Fruit fly (Drosophila melanogaster) whole organism, embryonic: ENCODE data around the gene CG7991.

ENCODE experiments used
- Antp ChIP-seq: fragments of 200-800 bp; sonication (Bioruptor generic); optimal IDR thresholded peaks from 3 replicates; lab custom pipeline; 2016; ENCODE audit warnings: missing biosample characterization, missing genetic modification characterization
- Atf3 ChIP-seq: fragments of 200-800 bp; sonication (Bioruptor generic); optimal IDR thresholded peaks from 3 replicates; lab custom pipeline; 2016; ENCODE audit warnings: missing biosample characterization, missing genetic modification characterization
- Awh ChIP-seq: fragments of 200-800 bp; sonication (Bioruptor generic); IDR thresholded peaks from 2 replicates; pipeline ENCODE4, ENCODE4 v1.3.6; 2022; ENCODE audit warnings: missing biosample characterization, missing genetic modification characterization
- CG10147 ChIP-seq: fragments of 200-800 bp; sonication (Bioruptor generic); optimal IDR thresholded peaks from 2 replicates; lab custom pipeline; 2019; ENCODE audit warnings: missing biosample characterization, mild to moderate bottlenecking, missing genetic modification characterization, moderate library complexity
- CG10565 ChIP-seq: fragments of 200-800 bp; sonication (Bioruptor generic); optimal IDR thresholded peaks from 3 replicates; lab custom pipeline; 2016; ENCODE audit warnings: missing biosample characterization, mild to moderate bottlenecking, missing genetic modification characterization
- CG15073 ChIP-seq: fragments of 200-800 bp; sonication (Bioruptor generic); optimal IDR thresholded peaks from 2 replicates; lab custom pipeline; 2016; ENCODE audit warnings: missing biosample characterization, missing genetic modification characterization
- CG1602 ChIP-seq: fragments of 200-800 bp; sonication (Bioruptor generic); optimal IDR thresholded peaks from 3 replicates; lab custom pipeline; 2016; ENCODE audit warnings: missing biosample characterization, missing genetic modification characterization
- CG17385 ChIP-seq: fragments of 200-800 bp; sonication (Bioruptor generic); optimal IDR thresholded peaks from 3 replicates; lab custom pipeline; 2018; ENCODE audit warnings: missing biosample characterization, mild to moderate bottlenecking, missing genetic modification characterization
- CG17568 ChIP-seq: fragments of 200-800 bp; sonication (Bioruptor generic); optimal IDR thresholded peaks from 2 replicates; lab custom pipeline; 2018; ENCODE audit warnings: missing biosample characterization, mild to moderate bottlenecking, missing genetic modification characterization, moderate library complexity
- CG17802 ChIP-seq: fragments of 200-800 bp; sonication (Bioruptor generic); optimal IDR thresholded peaks from 2 replicates; lab custom pipeline; 2018; ENCODE audit warnings: missing biosample characterization, mild to moderate bottlenecking, missing genetic modification characterization, moderate library complexity
- CG18476 ChIP-seq: fragments of 200-800 bp; sonication (Bioruptor generic); optimal IDR thresholded peaks from 2 replicates; lab custom pipeline; 2016; ENCODE audit warnings: missing biosample characterization, mild to moderate bottlenecking, missing genetic modification characterization
- CG2678 ChIP-seq: fragments of 200-800 bp; sonication (Bioruptor generic); optimal IDR thresholded peaks from 3 replicates; lab custom pipeline; 2019; ENCODE audit warnings: missing biosample characterization, mild to moderate bottlenecking, missing genetic modification characterization, moderate library complexity
- CG3726 ChIP-seq: fragments of 200-800 bp; sonication (Bioruptor generic); IDR thresholded peaks from 3 replicates; pipeline ENCODE4, ENCODE4 v1.3.6; 2022; ENCODE audit warnings: missing biosample characterization, missing genetic modification characterization
- CG5245 ChIP-seq: fragments of 200-800 bp; sonication (Bioruptor generic); optimal IDR thresholded peaks from 3 replicates; lab custom pipeline; 2016; ENCODE audit warnings: missing biosample characterization, missing genetic modification characterization
- CG6813 ChIP-seq: fragments of 200-800 bp; sonication (Bioruptor generic); optimal IDR thresholded peaks from 2 replicates; lab custom pipeline; 2017; ENCODE audit warnings: missing biosample characterization, missing genetic modification characterization, mild to moderate bottlenecking, moderate library complexity, missing genetic modification reagents
- CG7271 ChIP-seq: fragments of 200-800 bp; sonication (Bioruptor generic); optimal IDR thresholded peaks from 2 replicates; lab custom pipeline; 2018; ENCODE audit warnings: missing biosample characterization, mild to moderate bottlenecking, missing genetic modification characterization, moderate library complexity
- CG7928 ChIP-seq: fragments of 200-800 bp; sonication (Bioruptor generic); optimal IDR thresholded peaks from 2 replicates; lab custom pipeline; 2017; ENCODE audit warnings: missing biosample characterization, mild to moderate bottlenecking, missing genetic modification characterization
- CG8281 ChIP-seq: fragments of 200-800 bp; sonication (Bioruptor generic); optimal IDR thresholded peaks from 2 replicates; lab custom pipeline; 2018; ENCODE audit warnings: missing biosample characterization, mild to moderate bottlenecking, missing genetic modification characterization, moderate library complexity
- CG8359 ChIP-seq: fragments of 200-800 bp; sonication (Bioruptor generic); optimal IDR thresholded peaks from 2 replicates; lab custom pipeline; 2017; ENCODE audit warnings: missing biosample characterization, mild to moderate bottlenecking, missing genetic modification characterization, borderline replicate concordance
- CG9727 ChIP-seq: fragments of 200-800 bp; sonication (Bioruptor generic); optimal IDR thresholded peaks from 3 replicates; lab custom pipeline; 2017; ENCODE audit warnings: missing biosample characterization, mild to moderate bottlenecking, missing genetic modification characterization
- CHES-1-like ChIP-seq: fragments of 200-800 bp; sonication (Bioruptor generic); optimal IDR thresholded peaks from 2 replicates; lab custom pipeline; 2016; ENCODE audit warnings: missing biosample characterization, missing genetic modification characterization
- CrebB ChIP-seq: fragments of 200-800 bp; sonication (Bioruptor generic); optimal IDR thresholded peaks from 3 replicates; lab custom pipeline; 2018; ENCODE audit warnings: missing biosample characterization, mild to moderate bottlenecking, missing genetic modification characterization
- Dbx ChIP-seq: fragments of 200-800 bp; sonication (Bioruptor generic); IDR thresholded peaks from 3 replicates; pipeline ENCODE4 v1.3.6; 2022; ENCODE audit warnings: missing biosample characterization, missing genetic modification characterization
- E2f1 ChIP-seq: fragments of 200-800 bp; sonication (Bioruptor generic); IDR thresholded peaks from 2 replicates; pipeline ENCODE4 v1.3.6; 2022; ENCODE audit warnings: missing biosample characterization, missing genetic modification characterization
- Gug ChIP-seq: fragments of 200-800 bp; sonication (Bioruptor generic); IDR thresholded peaks from 4 replicates; pipeline ENCODE4 v1.3.6; 2022; ENCODE audit warnings: missing biosample characterization, missing genetic modification characterization
- HLH4C ChIP-seq: fragments of 200-800 bp; sonication (Bioruptor generic); IDR thresholded peaks from 3 replicates; pipeline ENCODE4 v1.3.6; 2022; ENCODE audit warnings: missing biosample characterization, missing genetic modification characterization; ENCODE audit not compliant: partially characterized antibody
- Hand ChIP-seq: fragments of 200-800 bp; sonication (Bioruptor generic); optimal IDR thresholded peaks from 2 replicates; lab custom pipeline; 2017; ENCODE audit warnings: mild to moderate bottlenecking, missing biosample characterization, missing genetic modification reagents, missing genetic modification characterization
- Hsf ChIP-seq: fragments of 200-800 bp; sonication (Bioruptor generic); optimal IDR thresholded peaks from 3 replicates; lab custom pipeline; 2016; ENCODE audit warnings: missing biosample characterization, missing genetic modification characterization
- PHDP ChIP-seq: fragments of 200-800 bp; sonication (Bioruptor generic); optimal IDR thresholded peaks from 3 replicates; lab custom pipeline; 2018; ENCODE audit warnings: missing biosample characterization, mild to moderate bottlenecking, missing genetic modification characterization, moderate library complexity
- Scr ChIP-seq: fragments of 200-800 bp; sonication (Bioruptor generic); IDR thresholded peaks from 2 replicates; pipeline ENCODE4 v1.3.6; 2022; ENCODE audit warnings: missing biosample characterization, missing genetic modification characterization; ENCODE audit not compliant: partially characterized antibody
- Xrp1 ChIP-seq: fragments of 200-800 bp; sonication (Bioruptor generic); IDR thresholded peaks from 2 replicates; pipeline ENCODE4 v1.3.6; 2022; ENCODE audit warnings: missing biosample characterization, missing genetic modification characterization
- bab2 ChIP-seq: fragments of 200-800 bp; sonication (Bioruptor generic); optimal IDR thresholded peaks from 2 replicates; lab custom pipeline; 2016; ENCODE audit warnings: missing biosample characterization, missing genetic modification characterization
- cas ChIP-seq: fragments of 200-800 bp; sonication (Bioruptor generic); IDR thresholded peaks from 2 replicates; pipeline ENCODE4 v1.3.6; 2022; ENCODE audit warnings: missing biosample characterization, missing genetic modification characterization
- eve ChIP-seq, 2 experiments: fragments of >200 bp; optimal IDR thresholded peaks; 2 replicates each; lab custom pipeline; 2017; ENCODE audit warnings: missing biosample characterization in 2 of 2, missing genetic modification characterization in 2 of 2
- fd96Cb ChIP-seq: fragments of 200-800 bp; sonication (Bioruptor generic); optimal IDR thresholded peaks from 2 replicates; lab custom pipeline; 2018; ENCODE audit warnings: missing biosample characterization, mild to moderate bottlenecking, missing genetic modification characterization, moderate library complexity
- gce ChIP-seq: fragments of 200-800 bp; sonication (Bioruptor generic); IDR thresholded peaks from 3 replicates; pipeline ENCODE4 v1.3.6; 2022; ENCODE audit warnings: missing biosample characterization, missing genetic modification characterization
- gem ChIP-seq: fragments of 200-800 bp; sonication (Bioruptor generic); optimal IDR thresholded peaks from 2 replicates; lab custom pipeline; 2019; ENCODE audit warnings: missing biosample characterization, mild to moderate bottlenecking, missing genetic modification characterization, moderate library complexity
- hb ChIP-seq: fragments of 200-800 bp; sonication (Bioruptor generic); IDR thresholded peaks from 3 replicates; pipeline ENCODE4 v1.3.6; 2022; ENCODE audit warnings: missing biosample characterization, missing genetic modification characterization; ENCODE audit not compliant: partially characterized antibody
- insv ChIP-seq, 2 experiments: fragments of 200-800 bp; sonication (Bioruptor generic); optimal IDR thresholded peaks; 3 replicates each; lab custom pipeline; 2016 to 2018; ENCODE audit warnings: missing biosample characterization in 2 of 2, missing genetic modification characterization in 2 of 2
- kni ChIP-seq: fragments of 200-800 bp; sonication (Bioruptor generic); optimal IDR thresholded peaks from 3 replicates; lab custom pipeline; 2017; ENCODE audit warnings: mild to moderate bottlenecking, missing biosample characterization, missing genetic modification reagents, missing genetic modification characterization
- nerfin-1 ChIP-seq: fragments of 200-800 bp; sonication (Bioruptor generic); optimal IDR thresholded peaks from 3 replicates; lab custom pipeline; 2019; ENCODE audit warnings: missing biosample characterization, mild to moderate bottlenecking, missing genetic modification characterization, moderate library complexity
- repo ChIP-seq: fragments of 200-800 bp; sonication (Bioruptor generic); optimal IDR thresholded peaks from 2 replicates; lab custom pipeline; 2016; ENCODE audit warnings: missing biosample characterization, missing genetic modification characterization
- run ChIP-seq: fragments of 200-800 bp; sonication (Bioruptor generic); optimal IDR thresholded peaks from 3 replicates; lab custom pipeline; 2018; ENCODE audit warnings: missing biosample characterization, mild to moderate bottlenecking, missing genetic modification characterization
- sna ChIP-seq: fragments of 200-800 bp; sonication (Bioruptor generic); IDR thresholded peaks from 2 replicates; pipeline ENCODE4 v1.3.6; 2022; ENCODE audit warnings: missing biosample characterization, missing genetic modification characterization; ENCODE audit not compliant: partially characterized antibody
- stwl ChIP-seq: fragments of 200-800 bp; sonication (Bioruptor generic); optimal IDR thresholded peaks from 3 replicates; lab custom pipeline; 2018; ENCODE audit warnings: missing biosample characterization, mild to moderate bottlenecking, missing genetic modification characterization, moderate library complexity
- tap ChIP-seq: fragments of 200-800 bp; optimal IDR thresholded peaks from 3 replicates; lab custom pipeline; 2019; ENCODE audit warnings: missing biosample characterization, mild to moderate bottlenecking, missing genetic modification characterization, moderate library complexity
- toy ChIP-seq: fragments of 200-800 bp; sonication (Bioruptor generic); IDR thresholded peaks from 2 replicates; pipeline ENCODE4 v1.3.6; 2022; ENCODE audit warnings: missing biosample characterization, missing genetic modification characterization
- zfh1 ChIP-seq: fragments of 200-800 bp; sonication (Bioruptor generic); IDR thresholded peaks from 3 replicates; pipeline ENCODE4 v1.3.6; 2022; ENCODE audit warnings: missing biosample characterization, missing genetic modification characterization

The CG7991 gene

DNA sequence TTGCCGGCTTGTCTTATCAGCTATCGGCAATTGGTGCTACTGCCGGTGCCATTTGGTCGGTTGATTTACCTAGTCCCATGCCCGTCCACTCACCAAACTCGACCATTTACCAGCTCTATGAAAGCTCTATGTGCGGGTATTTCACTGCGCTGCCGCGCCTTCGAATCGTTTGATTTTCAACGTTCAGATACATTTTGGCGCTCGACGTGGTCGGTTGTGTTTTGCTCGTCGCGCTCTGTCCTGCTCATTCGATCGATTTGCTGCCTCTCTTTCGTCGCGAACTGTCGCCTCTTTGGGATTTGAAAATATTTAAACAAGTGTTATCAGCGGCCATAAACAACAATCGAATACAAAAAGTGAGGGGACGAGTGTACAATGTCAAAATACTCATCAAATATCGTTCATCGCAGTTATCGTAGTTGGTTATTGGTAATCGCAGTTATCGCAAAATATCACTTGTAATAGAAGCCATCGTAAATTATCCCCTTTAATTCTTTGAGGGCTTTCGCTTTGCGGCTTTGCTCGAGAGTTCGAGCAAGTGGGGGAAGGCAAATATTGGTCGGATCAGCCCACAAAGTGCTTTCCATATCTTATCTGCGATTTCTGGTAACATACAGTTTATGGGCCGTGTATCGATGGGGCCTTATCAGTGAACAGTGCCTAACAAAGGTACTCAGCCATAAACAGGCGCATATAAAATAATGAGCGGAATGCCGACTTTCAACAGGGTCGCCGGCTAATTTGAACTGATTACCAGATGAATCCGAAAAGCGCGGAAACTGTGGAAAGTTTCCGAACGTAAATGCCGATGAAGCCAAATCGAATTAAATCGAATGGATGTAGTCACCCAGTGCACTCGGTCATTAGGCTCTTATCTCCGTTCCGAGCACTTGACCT is 67.4 kb downstream of the CG7991 start (continued):
- TF ChIP-seq Hand (no peak), CG8281 (tag; lab: Kevin White, UChicago) (peak; percentile 10), CG10147 (no peak), CG7928 (GFP tag; lab: Kevin White, UChicago) (no peak), nerfin-1 (tag; lab: Kevin White, UChicago) (peak; percentile 1), kni (no peak), insv (GFP tag; optimal IDR thresholded peaks at IDR 0.05; lab: Kevin White, UChicago) (no peak), CG7271 (tag; lab: Kevin White, UChicago) (no peak), CG2678 (tag; lab: Kevin White, UChicago) (peak; percentile 30), gce (GFP tag; lab: Robert Waterston, UW) (no peak), toy (no peak), Dbx (GFP tag; lab: Robert Waterston, UW) (peak; percentile 15; the same call in 1 of the 3 replicates), hb (no peak), CG18476 (GFP tag; lab: Kevin White, UChicago) (no peak), tap (tag; lab: Kevin White, UChicago) (no peak), Antp (GFP tag; lab: Kevin White, UChicago) (no peak), PHDP (tag; lab: Kevin White, UChicago) (no peak), sna (GFP tag; lab: Robert Waterston, UW) (0 out of 2 replicates have a peak, but pooled peaks have one; percentile 22), E2f1 (GFP tag; lab: Robert Waterston, UW) (peak; percentile 14; the same call in 1 of the 2 replicates), Gug (GFP tag; lab: Robert Waterston, UW) (no peak), CrebB (tag; lab: Kevin White, UChicago) (peak; percentile 1), fd96Cb (tag; lab: Kevin White, UChicago) (no peak), CG5245 (GFP tag; lab: Kevin White, UChicago) (no peak), Xrp1 (GFP tag; lab: Robert Waterston, UW) (no peak), HLH4C (GFP tag; lab: Robert Waterston, UW) (peak; percentile 50; the same call in 1 of the 3 replicates), stwl (tag; lab: Kevin White, UChicago) (no peak), Hsf (GFP tag; lab: Kevin White, UChicago) (no peak), CG17802 (tag; lab: Kevin White, UChicago) (no peak), eve (GFP tag; optimal IDR thresholded peaks at IDR 0.05; lab: Kevin White, UChicago) (no peak), CG17568 (GFP tag; lab: Kevin White, UChicago) (peak; percentile 58), CG15073 (GFP tag; lab: Kevin White, UChicago) (no peak), run (peak; percentile 45), CHES-1-like (no peak), Awh (GFP tag; lab: Robert Waterston, UW) (no peak), gem (peak; percentile 8), bab2 (GFP tag; lab: Kevin White, UChicago) (no peak), CG9727 (no peak), CG6813 (GFP tag; lab: Kevin White, UChicago) (no peak), CG17385 (GFP tag; lab: Kevin White, UChicago) (peak; percentile 19), Scr (GFP tag; lab: Robert Waterston, UW) (peak; percentile 20; the same call in 1 of the 2 replicates), CG3726 (GFP tag; lab: Robert Waterston, UW) (no peak), zfh1 (GFP tag; lab: Robert Waterston, UW) (no peak), CG1602 (GFP tag; lab: Kevin White, UChicago) (no peak), CG10565 (GFP tag; lab: Kevin White, UChicago) (no peak), CG8359 (GFP tag; lab: Kevin White, UChicago) (no peak), repo (GFP tag; lab: Kevin White, UChicago) (no peak), cas (GFP tag; lab: Robert Waterston, UW) (no peak), Atf3 (no peak)
